Worm (Caenorhabditis elegans) whole organism, L2 larva: Measurements from ENCODE around the gene gpr-2.
A peak's percentile ranks its signal among the peaks of the same experiment; 100 is the strongest.

Source experiments
- C34F6.9 ChIP-seq: fragments of 150-350 bp; optimal IDR thresholded peaks from 2 replicates; lab custom pipeline; 2014; ENCODE audit warnings: missing biosample characterization, missing genetic modification characterization
- F13H6.1 ChIP-seq: sonication (generic microtip); optimal IDR thresholded peaks from 2 replicates; lab custom pipeline; 2016; ENCODE audit warnings: missing genetic modification characterization, missing compliant biosample characterization
- Y55F3AM.14 ChIP-seq: fragments of 200-800 bp; sonication (Bioruptor generic); optimal IDR thresholded peaks from 2 replicates; lab custom pipeline; 2018; ENCODE audit warnings: mild to moderate bottlenecking, missing genetic modification characterization, missing compliant biosample characterization
- ZK546.5 ChIP-seq: sonication (generic microtip); optimal IDR thresholded peaks from 2 replicates; lab custom pipeline; 2017; ENCODE audit warnings: missing biosample characterization, missing genetic modification characterization
- ama-1 ChIP-seq: fragments of 150-350 bp; optimal IDR thresholded peaks from 2 replicates; lab custom pipeline; 2018; ENCODE audit warnings: inconsistent platforms
- ceh-16 ChIP-seq: fragments of 150-350 bp; optimal IDR thresholded peaks from 2 replicates; lab custom pipeline; 2014; ENCODE audit warnings: missing biosample characterization, missing genetic modification characterization
- ceh-82 ChIP-seq: fragments of 150-350 bp; optimal IDR thresholded peaks from 2 replicates; lab custom pipeline; 2014; ENCODE audit warnings: missing biosample characterization, missing genetic modification characterization
- crh-2 ChIP-seq: sonication (generic microtip); optimal IDR thresholded peaks from 2 replicates; lab custom pipeline; 2017; ENCODE audit warnings: missing biosample characterization, missing genetic modification characterization
- dmd-4 ChIP-seq: sonication (generic microtip); optimal IDR thresholded peaks from 2 replicates; lab custom pipeline; 2017; ENCODE audit warnings: missing biosample characterization, missing genetic modification characterization
- egl-27 ChIP-seq: sonication (generic microtip); optimal IDR thresholded peaks from 3 replicates; lab custom pipeline; 2017; ENCODE audit warnings: missing biosample characterization, missing genetic modification reagents, missing genetic modification characterization
- elt-1 ChIP-seq: fragments of 150-350 bp; optimal IDR thresholded peaks from 2 replicates; lab custom pipeline; 2014; ENCODE audit warnings: missing biosample characterization, missing genetic modification characterization
- elt-3 ChIP-seq: sonication (generic microtip); optimal IDR thresholded peaks from 2 replicates; lab custom pipeline; 2017; ENCODE audit warnings: missing biosample characterization, missing genetic modification characterization
- fos-1 ChIP-seq: fragments of 150-350 bp; optimal IDR thresholded peaks from 2 replicates; lab custom pipeline; 2014; ENCODE audit warnings: missing biosample characterization, missing genetic modification characterization
- gmeb-1 ChIP-seq: fragments of 150-350 bp; optimal IDR thresholded peaks from 2 replicates; lab custom pipeline; 2014; ENCODE audit warnings: missing biosample characterization, missing genetic modification characterization
- lin-11 ChIP-seq: fragments of 150-350 bp; sonication (generic microtip); optimal IDR thresholded peaks from 2 replicates; lab custom pipeline; 2014; ENCODE audit warnings: missing biosample characterization, missing genetic modification characterization, inconsistent platforms, mixed read lengths
- lin-13 ChIP-seq: fragments of 150-350 bp; optimal IDR thresholded peaks from 2 replicates; lab custom pipeline; 2014; ENCODE audit warnings: missing biosample characterization, missing genetic modification reagents, missing genetic modification characterization
- lin-39 ChIP-seq: fragments of 150-350 bp; optimal IDR thresholded peaks from 2 replicates; lab custom pipeline; 2014; ENCODE audit warnings: missing biosample characterization, missing genetic modification reagents, missing genetic modification characterization
- lsy-2 ChIP-seq, 2 experiments: fragments of 150-350 bp in 1 of 2; sonication (generic microtip) in 1 of 2; optimal IDR thresholded peaks; 2 replicates each; lab custom pipeline; 2014 to 2017; ENCODE audit warnings: missing biosample characterization in 2 of 2, missing genetic modification characterization in 2 of 2
- mab-5 ChIP-seq: fragments of 150-350 bp; optimal IDR thresholded peaks from 2 replicates; lab custom pipeline; 2014; ENCODE audit warnings: missing biosample characterization, missing genetic modification characterization
- nhr-10 ChIP-seq: sonication (generic microtip); optimal IDR thresholded peaks from 2 replicates; lab custom pipeline; 2017; ENCODE audit warnings: missing biosample characterization, missing genetic modification characterization
- nhr-11 ChIP-seq: fragments of 150-350 bp; optimal IDR thresholded peaks from 2 replicates; lab custom pipeline; 2014; ENCODE audit warnings: missing biosample characterization, missing genetic modification characterization
- nhr-129 ChIP-seq: fragments of 150-350 bp; optimal IDR thresholded peaks from 2 replicates; lab custom pipeline; 2014; ENCODE audit warnings: missing biosample characterization, missing genetic modification characterization
- nhr-21 ChIP-seq: fragments of 150-350 bp; optimal IDR thresholded peaks from 2 replicates; lab custom pipeline; 2014; ENCODE audit warnings: missing biosample characterization, missing genetic modification characterization
- nhr-23 ChIP-seq: fragments of 150-350 bp; optimal IDR thresholded peaks from 2 replicates; lab custom pipeline; 2014; ENCODE audit warnings: missing biosample characterization, missing genetic modification reagents, missing genetic modification characterization
- nhr-237 ChIP-seq: fragments of 150-350 bp; optimal IDR thresholded peaks from 2 replicates; lab custom pipeline; 2014; ENCODE audit warnings: missing biosample characterization, missing genetic modification characterization
- nhr-25 ChIP-seq: fragments of 150-350 bp; sonication (generic microtip); optimal IDR thresholded peaks from 3 replicates; lab custom pipeline; 2014; ENCODE audit warnings: missing biosample characterization, missing genetic modification characterization
- nhr-6 ChIP-seq: fragments of 150-350 bp; optimal IDR thresholded peaks from 2 replicates; lab custom pipeline; 2014; ENCODE audit warnings: missing biosample characterization, missing genetic modification characterization
- nhr-77 ChIP-seq: fragments of 150-350 bp; optimal IDR thresholded peaks from 2 replicates; lab custom pipeline; 2014; ENCODE audit warnings: missing biosample characterization, missing genetic modification characterization
- sem-4 ChIP-seq: fragments of 150-350 bp; optimal IDR thresholded peaks from 2 replicates; lab custom pipeline; 2014; ENCODE audit warnings: missing biosample characterization, missing genetic modification reagents, missing genetic modification characterization
- sma-3 ChIP-seq: sonication (generic microtip); optimal IDR thresholded peaks from 2 replicates; lab custom pipeline; 2016; ENCODE audit warnings: missing genetic modification reagents, missing genetic modification characterization, missing compliant biosample characterization
- sma-9 ChIP-seq, 2 experiments: fragments of 150-350 bp in 1 of 2; sonication (generic microtip) in 1 of 2; optimal IDR thresholded peaks; 2 replicates each; lab custom pipeline; 2014 to 2016; ENCODE audit warnings: missing genetic modification characterization in 2 of 2, mild to moderate bottlenecking in 1 of 2, missing biosample characterization in 1 of 2, missing compliant biosample characterization in 1 of 2, missing genetic modification reagents in 1 of 2, moderate library complexity in 1 of 2
- snpc-4 ChIP-seq: fragments of 150-350 bp; optimal IDR thresholded peaks from 2 replicates; lab custom pipeline; 2014; ENCODE audit warnings: missing biosample characterization, missing genetic modification characterization
- unc-39 ChIP-seq: fragments of 150-350 bp; optimal IDR thresholded peaks from 2 replicates; lab custom pipeline; 2014; ENCODE audit warnings: missing biosample characterization, missing genetic modification characterization
- unc-55 ChIP-seq: fragments of 150-350 bp; sonication (generic microtip); optimal IDR thresholded peaks from 3 replicates; lab custom pipeline; 2014; ENCODE audit warnings: missing biosample characterization, missing genetic modification reagents, missing genetic modification characterization
- zag-1 ChIP-seq: fragments of 150-350 bp; optimal IDR thresholded peaks from 2 replicates; lab custom pipeline; 2014; ENCODE audit warnings: missing biosample characterization, missing genetic modification characterization
- ztf-1 ChIP-seq: fragments of 200-800 bp; sonication (Bioruptor generic); conservative IDR thresholded peaks from 2 replicates; pipeline ENCODE4 v1.3.6; 2022; ENCODE audit warnings: missing genetic modification characterization, missing compliant biosample characterization
- ztf-11 ChIP-seq: sonication (generic microtip); optimal IDR thresholded peaks from 2 replicates; lab custom pipeline; 2017; ENCODE audit warnings: missing biosample characterization, missing genetic modification characterization
- ztf-4 ChIP-seq: fragments of 150-350 bp; optimal IDR thresholded peaks from 2 replicates; lab custom pipeline; 2014; ENCODE audit warnings: missing biosample characterization, missing genetic modification characterization

The gpr-2 gene

DNA sequence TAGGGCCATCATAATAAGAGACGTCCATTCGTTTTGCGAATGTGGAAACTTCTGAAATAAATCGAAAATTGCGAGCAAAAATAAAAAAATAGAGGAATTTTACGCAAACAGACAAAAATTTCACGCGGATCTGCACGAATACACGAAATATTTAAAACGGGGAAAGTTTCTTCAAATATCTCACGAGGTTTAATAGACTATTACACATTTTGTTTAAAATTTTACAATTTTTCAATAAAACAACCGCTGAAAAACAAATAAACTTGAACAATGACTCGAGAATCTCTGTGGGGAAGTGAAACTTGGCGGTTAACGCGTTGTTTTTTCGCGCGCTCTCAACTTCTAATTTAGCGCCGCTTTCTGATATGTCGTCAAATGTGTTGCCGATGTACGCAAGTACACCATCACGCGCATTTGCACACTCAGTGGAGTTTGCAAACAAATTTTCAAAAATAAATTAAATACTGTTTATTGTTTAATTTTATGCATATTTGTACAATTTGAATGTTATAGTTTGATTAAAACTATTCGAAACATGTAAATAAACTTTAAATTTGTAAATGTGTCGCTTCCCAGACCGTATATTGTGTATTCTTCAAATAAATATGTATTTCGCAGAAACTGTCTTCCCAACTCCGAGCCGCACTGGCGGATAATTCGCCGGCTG lies at the start of gene gpr-2, which contains the start of gene rgr-1:
Gene gpr-2 (minus strand): TSS at position 51 of the 667 bp plus-strand sequence.
Gene rgr-1 (plus strand): TSS at position 617 of the 667 bp plus-strand sequence.
- TF ChIP-seq Y55F3AM.14: no peak
- TF ChIP-seq elt-3 (tag; lab: Kevin White, UChicago): no peak
- TF ChIP-seq lin-13 (GFP tag; lab: Kevin White, UChicago): peak; percentile 11
- TF ChIP-seq snpc-4: no peak
- no peak for TF ChIP-seq ZK546.5 (tag; lab: Kevin White, UChicago)
- TF ChIP-seq unc-39 (tag; lab: Kevin White, UChicago): no peak
- TF ChIP-seq ceh-82: no peak
- TF ChIP-seq nhr-21: no peak
- TF ChIP-seq F13H6.1 (tag; lab: Kevin White, UChicago): no peak
- TF ChIP-seq nhr-10: no peak
- peak in 1 of 2 experiments; percentile 33 for TF ChIP-seq lsy-2 (tag; optimal IDR thresholded peaks at IDR 0.05; lab: Kevin White, UChicago)
- TF ChIP-seq crh-2 (tag; lab: Kevin White, UChicago): no peak
- no peak for TF ChIP-seq nhr-25 (tag; lab: Kevin White, UChicago)
- TF ChIP-seq ztf-4 (tag; lab: Kevin White, UChicago): no peak
- no peak for TF ChIP-seq ama-1
- no peak for TF ChIP-seq nhr-11
- no peak for TF ChIP-seq fos-1 (tag; lab: Kevin White, UChicago)
- no peak for TF ChIP-seq nhr-237 (tag; lab: Kevin White, UChicago)
- TF ChIP-seq lin-11 (tag; lab: Kevin White, UChicago): peak; percentile 12
- no peak for TF ChIP-seq egl-27
- no peak for TF ChIP-seq dmd-4 (tag; lab: Kevin White, UChicago)
- peak; percentile 82 for TF ChIP-seq gmeb-1 (tag; lab: Kevin White, UChicago)
- no peak for TF ChIP-seq ceh-16 (tag; lab: Kevin White, UChicago)
- TF ChIP-seq lin-39: no peak
- TF ChIP-seq ztf-11 (tag; lab: Kevin White, UChicago): no peak
- no peak for TF ChIP-seq sma-9 (GFP tag; optimal IDR thresholded peaks at IDR 0.05; lab: Kevin White, UChicago)
- no peak for TF ChIP-seq sma-9 (tag; optimal IDR thresholded peaks at IDR 0.05; lab: Kevin White, UChicago)
- TF ChIP-seq C34F6.9: no peak
- peak; percentile 52 for TF ChIP-seq unc-55 (GFP tag; lab: Kevin White, UChicago)
- no peak for TF ChIP-seq nhr-77
- peak; percentile 32 for TF ChIP-seq nhr-129 (tag; lab: Kevin White, UChicago)
- TF ChIP-seq nhr-23 (tag; lab: Kevin White, UChicago): no peak

DNA sequence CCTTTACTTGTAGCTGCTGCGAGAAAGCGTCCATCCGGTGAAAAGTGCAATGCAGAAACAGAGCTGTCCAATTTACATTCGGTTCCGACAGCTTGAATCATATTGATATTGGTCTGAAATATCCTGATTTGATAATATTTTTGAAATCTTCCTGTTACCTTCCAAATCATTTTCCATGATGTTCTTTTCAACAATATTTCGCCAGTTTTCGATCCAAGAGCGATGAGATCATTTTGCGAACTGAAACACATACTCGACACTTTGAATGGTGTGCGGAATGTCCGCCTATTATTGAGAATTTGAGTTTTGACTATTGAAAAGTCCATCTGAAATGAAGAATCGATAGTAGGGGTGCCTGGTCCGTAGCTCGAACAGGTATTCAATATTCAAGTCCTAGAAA lies 48.2 kb upstream of the gpr-2 start, which contains the start of gene emb-30:
Gene emb-30 (minus strand): TSS at position 328 of the 400 bp plus-strand sequence.
- TF ChIP-seq sem-4 (peak; percentile 7), elt-3 (tag; lab: Kevin White, UChicago) (no peak), unc-55 (GFP tag; lab: Kevin White, UChicago) (no peak), lin-11 (tag; lab: Kevin White, UChicago) (no peak), nhr-6 (tag; lab: Kevin White, UChicago) (peak; percentile 19), ama-1 (peak; percentile 31), nhr-10 (no peak)

DNA sequence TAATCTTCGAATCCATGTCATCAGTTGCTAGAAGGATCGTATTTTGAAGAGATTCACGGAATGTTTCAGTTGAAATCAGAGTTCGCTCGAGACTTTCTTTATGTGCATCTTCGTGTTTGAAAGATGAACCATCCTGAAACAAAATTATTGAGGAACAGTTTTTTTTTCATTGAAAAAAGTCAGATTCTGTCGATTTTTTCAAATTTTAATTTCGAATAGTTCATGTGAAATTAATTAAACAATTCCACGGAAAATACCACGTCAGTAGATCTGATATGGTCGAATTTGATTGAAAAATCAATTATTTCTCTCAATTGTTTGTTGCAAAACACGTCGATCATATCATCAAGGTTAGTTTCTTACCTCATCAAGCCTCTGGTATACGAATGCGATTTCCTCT lies 46.4 kb upstream of the gpr-2 start, which contains the start of gene F54C8.1:
Gene F54C8.1 (plus strand): TSS at position 301 of the 400 bp plus-strand sequence.
- TF ChIP-seq nhr-129 (tag; lab: Kevin White, UChicago) (no peak), ztf-11 (tag; lab: Kevin White, UChicago) (no peak), snpc-4 (no peak)

DNA sequence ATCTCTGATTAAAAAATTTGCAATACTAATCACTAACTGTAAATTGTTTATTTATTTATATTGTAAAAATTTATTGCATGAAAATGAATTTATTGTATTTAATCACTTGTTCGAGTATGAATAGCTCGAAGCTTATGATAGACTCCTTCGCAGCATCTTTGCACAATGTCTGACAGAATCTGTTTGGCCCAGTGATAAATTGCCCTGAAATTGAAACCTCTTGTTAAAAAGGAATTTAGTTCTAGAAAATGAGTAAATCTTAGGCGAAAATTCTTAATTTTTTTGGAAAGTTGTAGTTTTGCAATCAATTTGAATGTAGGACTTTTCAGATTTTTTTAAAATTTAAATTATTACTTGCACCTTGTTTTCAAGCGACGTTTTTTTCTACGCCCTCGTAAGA lies 42.0 kb upstream of the gpr-2 start:
- TF ChIP-seq ztf-1 (GFP tag; lab: Robert Waterston, UW) (no peak), ztf-11 (tag; lab: Kevin White, UChicago) (no peak), lsy-2 (tag; optimal IDR thresholded peaks at IDR 0.05; lab: Kevin White, UChicago) (no peak)

DNA sequence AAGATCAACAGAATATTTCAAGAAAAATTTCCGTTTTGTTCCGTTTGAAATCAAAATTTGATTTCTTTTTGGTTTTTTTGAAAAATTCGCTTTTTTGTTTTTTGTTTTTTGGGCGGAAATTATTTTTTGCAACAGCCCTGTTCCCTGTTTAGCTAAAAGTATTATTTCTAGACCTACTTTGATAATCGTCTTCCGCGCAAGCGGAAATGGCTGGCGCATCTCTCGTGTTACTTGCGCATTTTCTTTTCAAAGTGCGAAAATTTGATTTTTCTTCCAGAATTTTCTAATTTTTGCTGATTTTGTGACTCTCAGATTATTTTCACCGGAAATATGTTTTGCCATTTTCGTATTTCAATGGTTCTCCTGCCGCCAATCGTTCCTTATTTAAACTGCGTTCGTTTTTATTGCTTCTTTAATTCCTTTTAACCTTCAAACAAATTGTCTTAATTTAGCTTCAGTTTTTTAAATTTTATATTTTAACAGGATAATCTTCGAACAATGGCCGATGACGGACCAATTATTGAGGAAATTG lies 40.7 kb upstream of the gpr-2 start, which contains the start of gene cpar-1:
Gene cpar-1 (plus strand): TSS at position 482 of the 532 bp plus-strand sequence.
- TF ChIP-seq nhr-25 (tag; lab: Kevin White, UChicago) (no peak), unc-39 (tag; lab: Kevin White, UChicago) (no peak), sma-3 (GFP tag; lab: Kevin White, UChicago) (no peak), gmeb-1 (tag; lab: Kevin White, UChicago) (no peak), elt-1 (tag; lab: Kevin White, UChicago) (no peak), ceh-82 (no peak), zag-1 (tag; lab: Kevin White, UChicago) (no peak), mab-5 (tag; lab: Kevin White, UChicago) (no peak), elt-3 (tag; lab: Kevin White, UChicago) (no peak), nhr-129 (tag; lab: Kevin White, UChicago) (no peak)
